Fruit fly (Drosophila melanogaster) whole organism, embryonic: ENCODE data around the gene CG33679.

Experiments used
- ATbp ChIP-seq: fragments of 200-800 bp; sonication (Bioruptor generic); optimal IDR thresholded peaks from 2 replicates; lab custom pipeline; 2017; ENCODE audit warnings: missing biosample characterization, mild to moderate bottlenecking, missing genetic modification characterization, missing genetic modification reagents
- Aef1 ChIP-seq: fragments of 200-800 bp; sonication (Bioruptor generic); IDR thresholded peaks from 3 replicates; pipeline ENCODE4 v1.3.6; 2022; ENCODE audit warnings: missing biosample characterization, missing genetic modification characterization
- Bgb ChIP-seq: fragments of 200-800 bp; sonication (Bioruptor generic); IDR thresholded peaks from 2 replicates; pipeline ENCODE4 v1.3.6; 2022; ENCODE audit warnings: missing biosample characterization, missing genetic modification characterization; ENCODE audit not compliant: partially characterized antibody
- CG10267 ChIP-seq: fragments of 200-800 bp; sonication (Bioruptor generic); optimal IDR thresholded peaks from 2 replicates; lab custom pipeline; 2018; ENCODE audit warnings: missing biosample characterization, mild to moderate bottlenecking, missing genetic modification characterization, moderate library complexity
- CG12391 ChIP-seq: fragments of 200-800 bp; sonication (Bioruptor generic); optimal IDR thresholded peaks from 3 replicates; lab custom pipeline; 2018; ENCODE audit warnings: missing biosample characterization, mild to moderate bottlenecking, missing genetic modification characterization, moderate library complexity
- CG12659 ChIP-seq: fragments of 200-800 bp; sonication (Bioruptor generic); optimal IDR thresholded peaks from 3 replicates; lab custom pipeline; 2017; ENCODE audit warnings: mild to moderate bottlenecking, missing biosample characterization, missing genetic modification reagents, missing genetic modification characterization
- CG13624 ChIP-seq: fragments of 200-800 bp; sonication (Bioruptor generic); optimal IDR thresholded peaks from 2 replicates; lab custom pipeline; 2016; ENCODE audit warnings: missing biosample characterization, missing genetic modification characterization
- CG13894 ChIP-seq: fragments of 200-800 bp; sonication (Bioruptor generic); optimal IDR thresholded peaks from 3 replicates; lab custom pipeline; 2018; ENCODE audit warnings: missing biosample characterization, mild to moderate bottlenecking, missing genetic modification characterization, moderate library complexity
- CG1602 ChIP-seq: fragments of 200-800 bp; sonication (Bioruptor generic); optimal IDR thresholded peaks from 3 replicates; lab custom pipeline; 2016; ENCODE audit warnings: missing biosample characterization, missing genetic modification characterization
- CG1603 ChIP-seq: fragments of 200-800 bp; sonication (Bioruptor generic); optimal IDR thresholded peaks from 2 replicates; lab custom pipeline; 2019; ENCODE audit warnings: missing biosample characterization, mild to moderate bottlenecking, missing genetic modification characterization, moderate library complexity
- CG1792 ChIP-seq: fragments of 200-800 bp; sonication (Bioruptor generic); optimal IDR thresholded peaks from 2 replicates; lab custom pipeline; 2016; ENCODE audit warnings: missing biosample characterization, missing genetic modification characterization
- CG18262 ChIP-seq: fragments of 200-800 bp; optimal IDR thresholded peaks from 3 replicates; lab custom pipeline; 2019; ENCODE audit warnings: missing biosample characterization, mild to moderate bottlenecking, missing genetic modification characterization, moderate library complexity
- CG2116 ChIP-seq: fragments of 200-800 bp; sonication (Bioruptor generic); optimal IDR thresholded peaks from 3 replicates; lab custom pipeline; 2018; ENCODE audit warnings: missing biosample characterization, mild to moderate bottlenecking, missing genetic modification characterization
- CG34422 ChIP-seq: fragments of 200-800 bp; sonication (Bioruptor generic); IDR thresholded peaks from 3 replicates; pipeline ENCODE4 v1.3.6; 2022; ENCODE audit warnings: missing biosample characterization, missing genetic modification characterization
- CG4424 ChIP-seq: fragments of 200-800 bp; sonication (Bioruptor generic); optimal IDR thresholded peaks from 3 replicates; lab custom pipeline; 2016; ENCODE audit warnings: missing biosample characterization, missing genetic modification characterization
- CG4730 ChIP-seq: fragments of 200-800 bp; sonication (Bioruptor generic); IDR thresholded peaks from 2 replicates; pipeline ENCODE4 v1.3.6; 2022; ENCODE audit warnings: missing biosample characterization, missing genetic modification characterization
- CG4820 ChIP-seq: fragments of 200-800 bp; sonication (Bioruptor generic); optimal IDR thresholded peaks from 3 replicates; lab custom pipeline; 2016; ENCODE audit warnings: missing biosample characterization, missing genetic modification characterization
- CG6272 ChIP-seq: fragments of 200-800 bp; sonication (Bioruptor generic); IDR thresholded peaks from 2 replicates; pipeline ENCODE4 v1.3.6; 2022; ENCODE audit warnings: missing biosample characterization, missing genetic modification characterization
- CG8089 ChIP-seq: fragments of 200-800 bp; sonication (Bioruptor generic); optimal IDR thresholded peaks from 3 replicates; lab custom pipeline; 2016; ENCODE audit warnings: missing biosample characterization, missing genetic modification characterization
- CG8290 ChIP-seq, 3 experiments: fragments of 200-800 bp; sonication (Bioruptor generic); optimal IDR thresholded peaks; 2 replicates each; lab custom pipeline; 2016 to 2019; ENCODE audit warnings: missing biosample characterization in 3 of 3, missing genetic modification characterization in 3 of 3, mild to moderate bottlenecking in 2 of 3, moderate library complexity in 1 of 3
- CG8924 ChIP-seq: fragments of 200-800 bp; optimal IDR thresholded peaks from 3 replicates; lab custom pipeline; 2019; ENCODE audit warnings: missing biosample characterization, mild to moderate bottlenecking, missing genetic modification characterization, moderate library complexity
- CG9932 ChIP-seq: fragments of 200-800 bp; sonication (Bioruptor generic); IDR thresholded peaks from 2 replicates; pipeline ENCODE4 v1.3.6; 2022; ENCODE audit warnings: missing biosample characterization, missing genetic modification characterization
- D ChIP-seq, 2 experiments: fragments of 200-800 bp in 1 of 2; fragments of >200 bp in 1 of 2; sonication (Bioruptor generic) in 1 of 2; optimal IDR thresholded peaks; 2 replicates in 1 of 2; 3 replicates in 1 of 2; lab custom pipeline; 2017; ENCODE audit warnings: mild to moderate bottlenecking in 1 of 2, missing biosample characterization in 1 of 2, missing genetic modification characterization in 1 of 2, missing genetic modification reagents in 1 of 2
- D19A ChIP-seq: fragments of 200-800 bp; optimal IDR thresholded peaks from 3 replicates; lab custom pipeline; 2019; ENCODE audit warnings: missing biosample characterization, mild to moderate bottlenecking, missing genetic modification characterization, moderate library complexity
- Dad ChIP-seq: fragments of 200-800 bp; sonication (Bioruptor generic); optimal IDR thresholded peaks from 3 replicates; lab custom pipeline; 2016; ENCODE audit warnings: missing biosample characterization, missing genetic modification characterization
- MTF-1 ChIP-seq: fragments of 200-800 bp; sonication (Bioruptor generic); optimal IDR thresholded peaks from 2 replicates; lab custom pipeline; 2018; ENCODE audit warnings: missing biosample characterization, mild to moderate bottlenecking, missing genetic modification characterization, borderline replicate concordance
- Mrtf ChIP-seq: fragments of 200-800 bp; sonication (Bioruptor generic); IDR thresholded peaks from 3 replicates; pipeline ENCODE4 v1.3.6; 2022; ENCODE audit warnings: missing biosample characterization, missing genetic modification characterization
- Pdp1 ChIP-seq, 2 experiments: fragments of 200-800 bp; sonication (Bioruptor generic); optimal IDR thresholded peaks; 3 replicates each; lab custom pipeline; 2016; ENCODE audit warnings: missing biosample characterization in 2 of 2, missing genetic modification characterization in 2 of 2, mild to moderate bottlenecking in 1 of 2, moderate library complexity in 1 of 2
- Spps ChIP-seq: fragments of 200-800 bp; sonication (Bioruptor generic); optimal IDR thresholded peaks from 2 replicates; lab custom pipeline; 2018; ENCODE audit warnings: missing biosample characterization, mild to moderate bottlenecking, missing genetic modification characterization
- Xrp1 ChIP-seq: fragments of 200-800 bp; sonication (Bioruptor generic); IDR thresholded peaks from 2 replicates; pipeline ENCODE4 v1.3.6; 2022; ENCODE audit warnings: missing biosample characterization, missing genetic modification characterization
- bsh ChIP-seq, 2 experiments: fragments of 200-800 bp; sonication (Bioruptor generic); optimal IDR thresholded peaks; 2 replicates each; lab custom pipeline; 2017 to 2018; ENCODE audit warnings: mild to moderate bottlenecking in 2 of 2, missing biosample characterization in 2 of 2, missing genetic modification characterization in 2 of 2, moderate library complexity in 1 of 2
- chif ChIP-seq, 2 experiments: fragments of 200-800 bp; sonication (Bioruptor generic); optimal IDR thresholded peaks; 3 replicates each; lab custom pipeline; 2016; ENCODE audit warnings: missing biosample characterization in 2 of 2, missing genetic modification characterization in 2 of 2
- dati ChIP-seq: fragments of 200-800 bp; sonication (Bioruptor generic); IDR thresholded peaks from 2 replicates; pipeline ENCODE4 v1.3.6; 2022; ENCODE audit warnings: missing biosample characterization, missing genetic modification characterization
- dmrt11E ChIP-seq: fragments of 200-800 bp; sonication (Bioruptor generic); optimal IDR thresholded peaks from 3 replicates; lab custom pipeline; 2018; ENCODE audit warnings: missing biosample characterization, mild to moderate bottlenecking, missing genetic modification characterization, moderate library complexity
- gce ChIP-seq: fragments of 200-800 bp; sonication (Bioruptor generic); IDR thresholded peaks from 3 replicates; pipeline ENCODE4 v1.3.6; 2022; ENCODE audit warnings: missing biosample characterization, missing genetic modification characterization
- gcm ChIP-seq: fragments of 200-800 bp; sonication (Bioruptor generic); optimal IDR thresholded peaks from 2 replicates; lab custom pipeline; 2019; ENCODE audit warnings: missing biosample characterization, mild to moderate bottlenecking, missing genetic modification characterization, moderate library complexity
- gem ChIP-seq: fragments of 200-800 bp; sonication (Bioruptor generic); optimal IDR thresholded peaks from 2 replicates; lab custom pipeline; 2019; ENCODE audit warnings: missing biosample characterization, mild to moderate bottlenecking, missing genetic modification characterization, moderate library complexity
- her ChIP-seq: fragments of 200-800 bp; sonication (Bioruptor generic); optimal IDR thresholded peaks from 2 replicates; lab custom pipeline; 2016; ENCODE audit warnings: missing biosample characterization, missing genetic modification characterization
- ind ChIP-seq: fragments of 200-800 bp; sonication (Bioruptor generic); optimal IDR thresholded peaks from 3 replicates; lab custom pipeline; 2016; ENCODE audit warnings: missing biosample characterization, missing genetic modification characterization
- insv ChIP-seq, 2 experiments: fragments of 200-800 bp; sonication (Bioruptor generic); optimal IDR thresholded peaks; 3 replicates each; lab custom pipeline; 2016 to 2018; ENCODE audit warnings: missing biosample characterization in 2 of 2, missing genetic modification characterization in 2 of 2
- jumu ChIP-seq: fragments of 200-800 bp; sonication (Bioruptor generic); optimal IDR thresholded peaks from 3 replicates; lab custom pipeline; 2016; ENCODE audit warnings: missing biosample characterization, missing genetic modification characterization
- lbe ChIP-seq: fragments of 200-800 bp; sonication (Bioruptor generic); optimal IDR thresholded peaks from 2 replicates; lab custom pipeline; 2016; ENCODE audit warnings: missing biosample characterization, mild to moderate bottlenecking, missing genetic modification characterization
- nom ChIP-seq: fragments of 200-800 bp; sonication (Bioruptor generic); optimal IDR thresholded peaks from 2 replicates; lab custom pipeline; 2017; ENCODE audit warnings: missing biosample characterization, missing genetic modification characterization, mild to moderate bottlenecking, moderate library complexity, missing genetic modification reagents
- onecut ChIP-seq: fragments of 200-800 bp; sonication (Bioruptor generic); IDR thresholded peaks from 2 replicates; pipeline ENCODE4 v1.3.6; 2022; ENCODE audit warnings: missing biosample characterization, missing genetic modification characterization
- slbo ChIP-seq: fragments of 200-800 bp; sonication (Bioruptor generic); IDR thresholded peaks from 2 replicates; pipeline ENCODE4 v1.3.6; 2022; ENCODE audit warnings: missing biosample characterization, missing genetic modification characterization
- tio ChIP-seq: fragments of 200-800 bp; sonication (Bioruptor generic); optimal IDR thresholded peaks from 2 replicates; lab custom pipeline; 2017; ENCODE audit warnings: missing biosample characterization, missing genetic modification characterization, inconsistent platforms
- unc-4 ChIP-seq: fragments of 200-800 bp; sonication (Bioruptor generic); IDR thresholded peaks from 2 replicates; pipeline ENCODE4 v1.3.6; 2022; ENCODE audit warnings: missing biosample characterization, missing genetic modification characterization; ENCODE audit not compliant: partially characterized antibody
- vvl ChIP-seq: fragments of 200-800 bp; sonication (Bioruptor generic); IDR thresholded peaks from 2 replicates; pipeline ENCODE4 v1.3.6; 2022; ENCODE audit warnings: missing biosample characterization, missing genetic modification characterization
- zen ChIP-seq: fragments of 200-800 bp; sonication (Bioruptor generic); optimal IDR thresholded peaks from 3 replicates; lab custom pipeline; 2018; ENCODE audit warnings: missing biosample characterization, mild to moderate bottlenecking, missing genetic modification characterization, moderate library complexity

Gene CG33679

dm6 chr2L:15061368-15061767, 3.3 kb downstream of the CG33679 start, which contains the start of the genes solo and vas (continued):
- no peak for TF ChIP-seq insv (GFP tag; optimal IDR thresholded peaks at IDR 0.05; lab: Kevin White, UChicago)
- TF ChIP-seq CG18262 (tag; lab: Kevin White, UChicago) = peak; percentile 59
- TF ChIP-seq ind (GFP tag; lab: Kevin White, UChicago) = peak; percentile 29
- peak; percentile 24; the same call in 1 of the 2 replicates for TF ChIP-seq Bgb
- peak; percentile 78 for TF ChIP-seq gem
- no peak for TF ChIP-seq nom (GFP tag; lab: Kevin White, UChicago)
- TF ChIP-seq CG2116 (GFP tag; lab: Kevin White, UChicago) = peak; percentile 47
- no peak for TF ChIP-seq Aef1
- peak; percentile 46 for TF ChIP-seq D19A (tag; lab: Kevin White, UChicago)
- TF ChIP-seq dmrt11E (tag; lab: Kevin White, UChicago) = peak; percentile 60
- TF ChIP-seq Pdp1 (GFP tag; optimal IDR thresholded peaks at IDR 0.05; lab: Kevin White, UChicago) = peak in 1 of 2 experiments; percentile 9
- no peak for TF ChIP-seq CG8089
- TF ChIP-seq zen (tag; lab: Kevin White, UChicago) = peak; percentile 64
- peak; percentile 66 for TF ChIP-seq vvl (GFP tag; lab: Robert Waterston, UW)
- TF ChIP-seq gce = no peak
- 0 out of 3 replicates have a peak, but pooled peaks have one; percentile 32 for TF ChIP-seq Mrtf (GFP tag; lab: Robert Waterston, UW)
- TF ChIP-seq lbe (GFP tag; lab: Kevin White, UChicago) = no peak
- no peak for TF ChIP-seq Dad (GFP tag; lab: Kevin White, UChicago)
- no peak for TF ChIP-seq MTF-1 (GFP tag; lab: Kevin White, UChicago)
- peak; percentile 75 for TF ChIP-seq CG8290 (GFP tag; optimal IDR thresholded peaks at IDR 0.05; lab: Kevin White, UChicago)
- TF ChIP-seq CG8290 (tag; optimal IDR thresholded peaks at IDR 0.05; lab: Kevin White, UChicago) = peak; percentile 29 to 84
- peak; percentile 64 for TF ChIP-seq CG8924
- 0 out of 2 replicates have a peak, but pooled peaks have one; percentile 12 for TF ChIP-seq CG4730 (GFP tag; lab: Robert Waterston, UW)
- TF ChIP-seq CG12391 (tag; lab: Kevin White, UChicago) = peak; percentile 83
- TF ChIP-seq jumu (GFP tag; lab: Kevin White, UChicago) = no peak
- TF ChIP-seq CG10267 (tag; lab: Kevin White, UChicago) = peak; percentile 47
- TF ChIP-seq CG6272 = no peak
- TF ChIP-seq slbo = peak; percentile 67
- TF ChIP-seq Spps (tag; lab: Kevin White, UChicago) = no peak
- no peak for TF ChIP-seq her (GFP tag; lab: Kevin White, UChicago)
- no peak for TF ChIP-seq onecut (GFP tag; lab: Robert Waterston, UW)
- no peak for TF ChIP-seq D (optimal IDR thresholded peaks at IDR 0.05; lab: Kevin White, UChicago)
- peak; percentile 10 for TF ChIP-seq D (GFP tag; optimal IDR thresholded peaks at IDR 0.05; lab: Kevin White, UChicago)
- peak; percentile 12 for TF ChIP-seq tio (GFP tag; lab: Kevin White, UChicago)
- TF ChIP-seq dati (GFP tag; lab: Robert Waterston, UW) = no peak
- peak; percentile 59 for TF ChIP-seq CG1603 (tag; lab: Kevin White, UChicago)
- peak; percentile 55 for TF ChIP-seq CG13894 (tag; lab: Kevin White, UChicago)
- TF ChIP-seq gcm (GFP tag; lab: Kevin White, UChicago) = peak; percentile 38
- TF ChIP-seq CG34422 (GFP tag; lab: Robert Waterston, UW) = no peak
- no peak for TF ChIP-seq ATbp (GFP tag; lab: Kevin White, UChicago)
- peak; percentile 17 for TF ChIP-seq CG1602
- TF ChIP-seq chif (GFP tag; optimal IDR thresholded peaks at IDR 0.05; lab: Kevin White, UChicago) = peak in 1 of 2 experiments; percentile 10
- TF ChIP-seq bsh (GFP tag; optimal IDR thresholded peaks at IDR 0.05; lab: Kevin White, UChicago) = peak in 1 of 2 experiments; percentile 56
- no peak for TF ChIP-seq CG13624 (GFP tag; lab: Kevin White, UChicago)
- TF ChIP-seq unc-4 = peak; percentile 39; the same call in 1 of the 2 replicates
- peak; percentile 12 for TF ChIP-seq CG4820 (GFP tag; lab: Kevin White, UChicago)
- TF ChIP-seq CG9932 (GFP tag; lab: Robert Waterston, UW) = peak; percentile 72
- peak; percentile 23 for TF ChIP-seq CG4424 (GFP tag; lab: Kevin White, UChicago)
- TF ChIP-seq CG12659 (GFP tag; lab: Kevin White, UChicago) = peak; percentile 71
- TF ChIP-seq CG1792 = no peak
- TF ChIP-seq Xrp1 (GFP tag; lab: Robert Waterston, UW) = peak; percentile 34; the same call in 1 of the 2 replicates
